Worm (Caenorhabditis elegans): ENCODE data around the gene C30H6.8.

DNA sequence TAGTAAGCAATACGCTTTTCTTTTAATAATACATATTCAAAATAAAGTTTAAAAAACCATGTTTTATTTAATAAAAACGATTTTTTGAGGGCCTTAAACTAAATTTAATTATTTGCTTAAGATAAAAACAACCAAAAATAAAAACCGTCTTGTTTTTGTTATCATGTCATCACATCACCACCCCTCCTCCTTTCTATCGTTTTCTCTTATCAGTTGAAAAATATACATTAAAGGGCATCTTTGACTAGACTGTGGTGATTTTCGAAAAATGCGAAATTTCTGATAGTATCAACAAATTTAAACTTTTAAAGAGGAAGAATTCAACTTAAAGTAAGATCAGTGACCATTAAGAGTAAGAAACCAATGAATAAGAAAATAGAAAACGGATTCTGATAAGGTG is 24.0 kb downstream of the C30H6.8 start:
- TF ChIP-seq unc-62 (GFP tag; optimal IDR thresholded peaks at IDR 0.05), result no peak
- no peak for TF ChIP-seq snpc-1.1 (tag; optimal IDR thresholded peaks at IDR 0.05; ENCODE audit: insufficient read depth)
- TF ChIP-seq nhr-27 (tag; optimal IDR thresholded peaks at IDR 0.05), result no peak
- TF ChIP-seq unc-130 (GFP tag; optimal IDR thresholded peaks at IDR 0.05), result no peak
- TF ChIP-seq athp-1 (tag; optimal IDR thresholded peaks at IDR 0.05), result no peak
